Worm (Caenorhabditis elegans) whole organism, L4 larva: Measurements from ENCODE around the gene K03A11.1.

Experiments used
- F26F4.8 ChIP-seq: fragments of 200-800 bp; sonication (Bioruptor generic); conservative IDR thresholded peaks from 2 replicates; pipeline ENCODE4 v1.3.6; 2022; ENCODE audit warnings: missing genetic modification characterization, missing compliant biosample characterization
- F49E8.2 ChIP-seq: sonication (generic microtip); optimal IDR thresholded peaks from 2 replicates; lab custom pipeline; 2016; ENCODE audit warnings: missing compliant biosample characterization, mild to moderate bottlenecking, missing genetic modification characterization, borderline replicate concordance
- R02D3.7 ChIP-seq: fragments of 150-350 bp; sonication (generic microtip); optimal IDR thresholded peaks from 3 replicates; lab custom pipeline; 2014; ENCODE audit warnings: missing biosample characterization, missing genetic modification characterization
- T20F7.1 ChIP-seq: fragments of 200-800 bp; sonication (Bioruptor generic); optimal IDR thresholded peaks from 2 replicates; lab custom pipeline; 2018; ENCODE audit warnings: mild to moderate bottlenecking, missing genetic modification characterization, missing compliant biosample characterization
- Y105C5A.15 ChIP-seq: fragments of 200-800 bp; sonication (Bioruptor generic); IDR thresholded peaks from 2 replicates; pipeline ENCODE4 v1.3.6; 2022; ENCODE audit warnings: missing genetic modification characterization, missing compliant biosample characterization
- Y75B8A.6 ChIP-seq: fragments of 200-800 bp; sonication (Bioruptor generic); IDR thresholded peaks from 2 replicates; pipeline ENCODE4 v1.3.6; 2022; ENCODE audit warnings: missing genetic modification reagents, missing genetic modification characterization, missing compliant biosample characterization
- ZK337.2 ChIP-seq: fragments of 200-800 bp; sonication (Bioruptor generic); IDR thresholded peaks from 2 replicates; pipeline ENCODE4 v1.3.6; 2022; ENCODE audit warnings: missing genetic modification reagents, missing genetic modification characterization, missing compliant biosample characterization
- ZK546.5 ChIP-seq, 2 experiments: sonication (generic microtip); optimal IDR thresholded peaks; 2 replicates each; lab custom pipeline; 2017; ENCODE audit warnings: missing biosample characterization in 2 of 2, missing genetic modification characterization in 2 of 2
- aha-1 ChIP-seq: fragments of 150-350 bp; peaks from one replicate; lab custom pipeline; 2014; ENCODE audit warnings: missing biosample characterization, missing genetic modification characterization
- ama-1 ChIP-seq: fragments of 150-350 bp; optimal IDR thresholded peaks from 2 replicates; lab custom pipeline; 2014; ENCODE audit warnings: inconsistent platforms, mixed read lengths
- attf-4 ChIP-seq: sonication (generic microtip); optimal IDR thresholded peaks from 3 replicates; lab custom pipeline; 2017; ENCODE audit warnings: missing biosample characterization, missing genetic modification characterization
- ceh-32 ChIP-seq: sonication (generic microtip); optimal IDR thresholded peaks from 2 replicates; lab custom pipeline; 2016; ENCODE audit warnings: mild to moderate bottlenecking, missing genetic modification characterization, missing compliant biosample characterization; ENCODE audit not compliant: poor library complexity
- cey-2 ChIP-seq: sonication (generic microtip); optimal IDR thresholded peaks from 3 replicates; lab custom pipeline; 2017; ENCODE audit warnings: missing genetic modification characterization, mild to moderate bottlenecking, missing compliant biosample characterization, antibody characterized with exemption, borderline replicate concordance; ENCODE audit not compliant: insufficient read depth
- ctbp-1 ChIP-seq: fragments of 200-800 bp; sonication (Bioruptor generic); IDR thresholded peaks from 2 replicates; pipeline ENCODE4 v1.3.6; 2022; ENCODE audit warnings: missing genetic modification reagents, missing genetic modification characterization, missing compliant biosample characterization
- daf-16 ChIP-seq, 3 experiments: sonication (generic microtip); optimal IDR thresholded peaks; 2 replicates each; lab custom pipeline; 2016 to 2017; ENCODE audit warnings: missing genetic modification characterization in 3 of 3, missing genetic modification reagents in 3 of 3, mild to moderate bottlenecking in 2 of 3, missing compliant biosample characterization in 2 of 3, missing biosample characterization in 1 of 3, moderate library complexity in 1 of 3
- dmd-8 ChIP-seq: fragments of 200-800 bp; sonication (Bioruptor generic); IDR thresholded peaks from 2 replicates; pipeline ENCODE4 v1.3.6; 2022; ENCODE audit warnings: missing genetic modification characterization, missing compliant biosample characterization
- dmd-9 ChIP-seq: fragments of 200-800 bp; sonication (Bioruptor generic); IDR thresholded peaks from 2 replicates; pipeline ENCODE4 v1.3.6; 2022; ENCODE audit warnings: missing genetic modification reagents, missing genetic modification characterization, missing compliant biosample characterization
- dve-1 ChIP-seq: sonication (generic microtip); optimal IDR thresholded peaks from 2 replicates; lab custom pipeline; 2017; ENCODE audit warnings: antibody characterized with exemption, mild to moderate bottlenecking, missing genetic modification characterization, missing compliant biosample characterization; ENCODE audit not compliant: insufficient read depth
- egl-27 ChIP-seq: sonication (generic microtip); optimal IDR thresholded peaks from 3 replicates; lab custom pipeline; 2017; ENCODE audit warnings: missing biosample characterization, missing genetic modification reagents, missing genetic modification characterization
- fkh-10 ChIP-seq: fragments of 150-350 bp; optimal IDR thresholded peaks from 2 replicates; lab custom pipeline; 2014; ENCODE audit warnings: missing biosample characterization, missing genetic modification reagents, missing genetic modification characterization
- gei-8 ChIP-seq: fragments of 200-800 bp; sonication (Bioruptor generic); optimal IDR thresholded peaks from 2 replicates; lab custom pipeline; 2018; ENCODE audit warnings: mild to moderate bottlenecking, missing genetic modification characterization, missing compliant biosample characterization
- hmg-1.1 ChIP-seq: fragments of 200-800 bp; sonication (Bioruptor generic); IDR thresholded peaks from 2 replicates; pipeline ENCODE4 v1.3.6; 2022; ENCODE audit warnings: missing genetic modification reagents, missing genetic modification characterization, missing compliant biosample characterization
- lim-7 ChIP-seq: fragments of 200-800 bp; sonication (Bioruptor generic); IDR thresholded peaks from 2 replicates; pipeline ENCODE4 v1.3.6; 2022; ENCODE audit warnings: missing genetic modification characterization, missing compliant biosample characterization
- lin-1 ChIP-seq: fragments of 200-800 bp; sonication (Bioruptor generic); IDR thresholded peaks from 2 replicates; pipeline ENCODE4 v1.3.6; 2022; ENCODE audit warnings: missing genetic modification reagents, missing genetic modification characterization, missing compliant biosample characterization
- lin-13 ChIP-seq: fragments of 150-350 bp; optimal IDR thresholded peaks from 2 replicates; lab custom pipeline; 2014; ENCODE audit warnings: missing biosample characterization, missing genetic modification reagents, missing genetic modification characterization
- lir-3 ChIP-seq: sonication (generic microtip); optimal IDR thresholded peaks from 2 replicates; lab custom pipeline; 2016; ENCODE audit warnings: mild to moderate bottlenecking, missing genetic modification characterization, missing compliant biosample characterization
- lsy-2 ChIP-seq, 2 experiments: fragments of 150-350 bp in 1 of 2; sonication (generic microtip) in 1 of 2; optimal IDR thresholded peaks; 2 replicates each; lab custom pipeline; 2014 to 2017; ENCODE audit warnings: missing biosample characterization in 2 of 2, missing genetic modification characterization in 2 of 2
- mdl-1 ChIP-seq, 2 experiments: fragments of 150-350 bp in 1 of 2; sonication (generic microtip) in 1 of 2; optimal IDR thresholded peaks; 2 replicates each; lab custom pipeline; 2014 to 2017; ENCODE audit warnings: missing biosample characterization in 2 of 2, missing genetic modification characterization in 2 of 2
- mep-1 ChIP-seq: fragments of 150-350 bp; sonication (generic microtip); optimal IDR thresholded peaks from 3 replicates; lab custom pipeline; 2014; ENCODE audit warnings: missing biosample characterization, missing genetic modification characterization
- nhr-25 ChIP-seq: sonication (generic microtip); optimal IDR thresholded peaks from 2 replicates; lab custom pipeline; 2017; ENCODE audit warnings: missing genetic modification characterization, mild to moderate bottlenecking, missing compliant biosample characterization, antibody characterized with exemption, moderate library complexity, borderline replicate concordance; ENCODE audit not compliant: insufficient read depth
- nhr-28 ChIP-seq: fragments of 150-350 bp; optimal IDR thresholded peaks from 2 replicates; lab custom pipeline; 2014; ENCODE audit warnings: missing biosample characterization, missing genetic modification characterization
- nhr-41 ChIP-seq: fragments of 200-800 bp; sonication (Bioruptor generic); IDR thresholded peaks from 2 replicates; pipeline ENCODE4 v1.3.6; 2022; ENCODE audit warnings: missing genetic modification reagents, missing genetic modification characterization, missing compliant biosample characterization
- nhr-42 ChIP-seq: fragments of 200-800 bp; sonication (Bioruptor generic); IDR thresholded peaks from 2 replicates; pipeline ENCODE4 v1.3.6; 2022; ENCODE audit warnings: missing genetic modification characterization, missing compliant biosample characterization
- nhr-48 ChIP-seq: sonication (generic microtip); optimal IDR thresholded peaks from 2 replicates; lab custom pipeline; 2016; ENCODE audit warnings: mild to moderate bottlenecking, missing genetic modification characterization, missing compliant biosample characterization
- nhr-6 ChIP-seq: fragments of 150-350 bp; optimal IDR thresholded peaks from 2 replicates; lab custom pipeline; 2014; ENCODE audit warnings: missing biosample characterization, missing genetic modification characterization
- nhr-76 ChIP-seq: fragments of 150-350 bp; optimal IDR thresholded peaks from 2 replicates; lab custom pipeline; 2014; ENCODE audit warnings: missing biosample characterization, missing genetic modification characterization
- nhr-77 ChIP-seq: fragments of 150-350 bp; optimal IDR thresholded peaks from 2 replicates; lab custom pipeline; 2014; ENCODE audit warnings: missing biosample characterization, missing genetic modification characterization
- php-3 ChIP-seq: fragments of 200-800 bp; sonication (Bioruptor generic); IDR thresholded peaks from 2 replicates; pipeline ENCODE4 v1.3.6; 2022; ENCODE audit warnings: missing genetic modification reagents, missing genetic modification characterization, missing compliant biosample characterization
- rbr-2 ChIP-seq: sonication (generic microtip); optimal IDR thresholded peaks from 2 replicates; lab custom pipeline; 2016; ENCODE audit warnings: missing genotype, missing genetic modification characterization, missing compliant biosample characterization
- set-16 ChIP-seq: fragments of 200-800 bp; sonication (Bioruptor generic); IDR thresholded peaks from 2 replicates; pipeline ENCODE4 v1.3.6; 2022; ENCODE audit warnings: missing genetic modification reagents, missing genetic modification characterization, missing compliant biosample characterization
- spr-3 ChIP-seq: fragments of 200-800 bp; sonication (Bioruptor generic); optimal IDR thresholded peaks from 2 replicates; lab custom pipeline; 2018; ENCODE audit warnings: mild to moderate bottlenecking, missing genetic modification characterization, missing compliant biosample characterization
- tra-1 ChIP-seq: fragments of 200-800 bp; sonication (Bioruptor generic); IDR thresholded peaks from 2 replicates; pipeline ENCODE4 v1.3.6; 2022; ENCODE audit warnings: missing genetic modification reagents, missing genetic modification characterization, missing compliant biosample characterization
- unc-130 ChIP-seq: sonication (generic microtip); optimal IDR thresholded peaks from 2 replicates; lab custom pipeline; 2016; ENCODE audit warnings: missing genetic modification reagents, missing genetic modification characterization, missing compliant biosample characterization
- unc-62 ChIP-seq, 3 experiments: fragments of 150-350 bp in 1 of 3; sonication (generic microtip); optimal IDR thresholded peaks in 2 of 3; peaks in 1 of 3; 1 replicate in 1 of 3; 2 replicates in 2 of 3; lab custom pipeline; 2014 to 2017; ENCODE audit warnings: missing biosample characterization in 3 of 3, missing genetic modification characterization in 3 of 3, missing genetic modification reagents in 3 of 3, missing genotype in 1 of 3
- vab-7 ChIP-seq: fragments of 200-800 bp; sonication (Bioruptor generic); IDR thresholded peaks from 2 replicates; pipeline ENCODE4 v1.3.6; 2022; ENCODE audit warnings: missing genetic modification reagents, missing genetic modification characterization, missing compliant biosample characterization
- zag-1 ChIP-seq: fragments of 150-350 bp; optimal IDR thresholded peaks from 2 replicates; lab custom pipeline; 2014; ENCODE audit warnings: missing biosample characterization, missing genetic modification characterization
- zfp-3 ChIP-seq: fragments of 200-800 bp; sonication (Bioruptor generic); conservative IDR thresholded peaks from 2 replicates; pipeline ENCODE4 v1.3.6; 2022; ENCODE audit warnings: missing genetic modification reagents, missing genetic modification characterization, missing compliant biosample characterization
- zip-2 ChIP-seq: fragments of 150-350 bp; optimal IDR thresholded peaks from 2 replicates; lab custom pipeline; 2014; ENCODE audit warnings: missing biosample characterization, missing genetic modification characterization
- ztf-7 ChIP-seq: fragments of 150-350 bp; optimal IDR thresholded peaks from 2 replicates; lab custom pipeline; 2014; ENCODE audit warnings: missing biosample characterization, missing genetic modification characterization

Gene K03A11.1

DNA sequence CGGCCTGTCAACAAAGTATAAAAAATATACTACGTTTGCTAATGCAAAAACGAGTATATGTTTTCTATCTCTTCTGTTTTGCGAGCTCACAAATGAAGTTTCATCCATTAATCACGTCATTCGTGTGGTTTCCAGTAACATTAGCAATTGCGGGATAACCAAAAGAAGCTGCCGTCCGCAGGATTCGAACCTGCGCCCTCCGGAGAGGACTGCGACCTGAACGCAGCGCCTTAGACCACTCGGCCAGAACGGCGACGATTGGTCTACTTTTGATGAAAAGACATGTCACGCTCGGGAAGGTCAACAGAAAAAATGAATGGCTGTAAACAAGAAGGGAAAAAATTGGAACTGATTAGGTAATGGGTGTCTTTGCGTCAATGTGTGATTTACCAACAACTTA is 12.7 kb upstream of the K03A11.1 start:
- TF ChIP-seq unc-62 (GFP tag; optimal IDR thresholded peaks at IDR 0.05 in 1 of 2; lab: Kevin White, UChicago) (peak in 1 of 2 experiments; percentile 41), unc-62 (tag; optimal IDR thresholded peaks at IDR 0.05; lab: Kevin White, UChicago) (no peak), ama-1 (no peak), lin-13 (GFP tag; lab: Kevin White, UChicago) (peak; percentile 63), mdl-1 (tag; optimal IDR thresholded peaks at IDR 0.05; lab: Kevin White, UChicago) (no peak), nhr-76 (tag; lab: Kevin White, UChicago) (no peak), tra-1 (GFP tag; lab: Robert Waterston, UW) (peak; percentile 70; the same call in 1 of the 2 replicates), ZK546.5 (tag; optimal IDR thresholded peaks at IDR 0.05; lab: Kevin White, UChicago) (no peak), nhr-6 (no peak), rbr-2 (tag; lab: Kevin White, UChicago) (peak; percentile 59), zip-2 (tag; lab: Kevin White, UChicago) (peak; percentile 1), php-3 (GFP tag; lab: Robert Waterston, UW) (peak; percentile 71), ctbp-1 (0 out of 2 replicates have a peak, but pooled peaks have one; percentile 32), cey-2 (tag; lab: Kevin White, UChicago) (no peak), fkh-10 (GFP tag; lab: Kevin White, UChicago) (no peak), attf-4 (tag; lab: Kevin White, UChicago) (no peak), vab-7 (peak; percentile 71), nhr-42 (GFP tag; lab: Robert Waterston, UW) (no peak), zag-1 (tag; lab: Kevin White, UChicago) (no peak), F49E8.2 (tag; lab: Kevin White, UChicago) (peak; percentile 15), aha-1 (tag; lab: Kevin White, UChicago) (peak; percentile 86), egl-27 (no peak), nhr-48 (tag; lab: Kevin White, UChicago) (peak; percentile 58), lin-1 (peak; percentile 59; the same call in 1 of the 2 replicates), spr-3 (GFP tag; lab: Kevin White, UChicago) (peak; percentile 12), Y75B8A.6 (peak; percentile 58; the same call in 1 of the 2 replicates), ceh-32 (tag; lab: Kevin White, UChicago) (no peak), nhr-25 (tag; lab: Kevin White, UChicago) (peak; percentile 1), gei-8 (GFP tag; lab: Kevin White, UChicago) (no peak), F26F4.8 (GFP tag; lab: Robert Waterston, UW) (peak; percentile 79; the same call in 1 of the 2 replicates), R02D3.7 (tag; lab: Kevin White, UChicago) (no peak), set-16 (no peak; the same call in none of the 2 replicates), lim-7 (GFP tag; lab: Robert Waterston, UW) (peak; percentile 74), ztf-7 (tag; lab: Kevin White, UChicago) (peak; percentile 43), hmg-1.1 (GFP tag; lab: Robert Waterston, UW) (peak; percentile 57; the same call in 1 of the 2 replicates), mep-1 (tag; lab: Kevin White, UChicago) (peak; percentile 60), lir-3 (tag; lab: Kevin White, UChicago) (peak; percentile 58), daf-16 (GFP tag; optimal IDR thresholded peaks at IDR 0.05; lab: Kevin White, UChicago) (peak; percentile 67 to 89), daf-16 (tag; optimal IDR thresholded peaks at IDR 0.05; lab: Kevin White, UChicago) (peak; percentile 96), lsy-2 (tag; optimal IDR thresholded peaks at IDR 0.05; lab: Kevin White, UChicago) (peak in 1 of 2 experiments; percentile 26), nhr-28 (tag; lab: Kevin White, UChicago) (peak; percentile 27), zfp-3 (GFP tag; lab: Robert Waterston, UW) (0 out of 2 replicates have a peak, but pooled peaks have one; percentile 43), dve-1 (peak; percentile 83), dmd-8 (GFP tag; lab: Robert Waterston, UW) (0 out of 2 replicates have a peak, but pooled peaks have one; percentile 71), unc-130 (GFP tag; lab: Kevin White, UChicago) (peak; percentile 45), Y105C5A.15 (GFP tag; lab: Robert Waterston, UW) (no peak), ZK337.2 (GFP tag; lab: Robert Waterston, UW) (peak; percentile 44; the same call in 1 of the 2 replicates), T20F7.1 (GFP tag; lab: Kevin White, UChicago) (peak; percentile 25), dmd-9 (GFP tag; lab: Robert Waterston, UW) (peak; percentile 84), nhr-41 (GFP tag; lab: Robert Waterston, UW) (peak; percentile 74), nhr-77 (tag; lab: Kevin White, UChicago) (peak; percentile 18)
